Fruit fly (Drosophila melanogaster) whole organism, pupa: ENCODE data around the gene Swt1.
A peak's percentile ranks its signal among the peaks of the same experiment; 100 is the strongest.

Experiments used
- CG10348 ChIP-seq: fragments of 200-800 bp; sonication (Bioruptor generic); IDR thresholded peaks from 2 replicates; pipeline ENCODE4 v1.3.6; 2022; ENCODE audit warnings: missing biosample characterization, missing genetic modification characterization
- CG12605 ChIP-seq: fragments of 200-800 bp; sonication (Bioruptor generic); IDR thresholded peaks from 2 replicates; pipeline ENCODE4 v1.3.6; 2022; ENCODE audit warnings: missing biosample characterization, missing genetic modification characterization
- CG13204 ChIP-seq: fragments of 200-800 bp; sonication (Bioruptor generic); optimal IDR thresholded peaks from 2 replicates; lab custom pipeline; 2018; ENCODE audit warnings: missing biosample characterization, mild to moderate bottlenecking, missing genetic modification characterization, moderate library complexity
- CG14655 ChIP-seq: fragments of 200-800 bp; sonication (Bioruptor generic); optimal IDR thresholded peaks from 3 replicates; lab custom pipeline; 2017; ENCODE audit warnings: mild to moderate bottlenecking, missing biosample characterization, missing genetic modification reagents, missing genetic modification characterization
- CG15710 ChIP-seq: fragments of 200-800 bp; sonication (Bioruptor generic); optimal IDR thresholded peaks from 2 replicates; lab custom pipeline; 2018; ENCODE audit warnings: missing biosample characterization, mild to moderate bottlenecking, missing genetic modification characterization, moderate library complexity
- CG17806 ChIP-seq: fragments of 200-800 bp; sonication (Bioruptor generic); optimal IDR thresholded peaks from 2 replicates; lab custom pipeline; 2018; ENCODE audit warnings: missing biosample characterization, mild to moderate bottlenecking, missing genetic modification characterization, moderate library complexity
- CG32121 ChIP-seq: fragments of 200-800 bp; sonication (Bioruptor generic); IDR thresholded peaks from 2 replicates; pipeline ENCODE4 v1.3.6; 2022; ENCODE audit warnings: missing biosample characterization, missing genetic modification characterization
- CG34367 ChIP-seq: fragments of 200-800 bp; sonication (Bioruptor generic); optimal IDR thresholded peaks from 2 replicates; lab custom pipeline; 2018; ENCODE audit warnings: missing biosample characterization, mild to moderate bottlenecking, missing genetic modification characterization
- CG4496 ChIP-seq: fragments of 200-800 bp; sonication (Bioruptor generic); IDR thresholded peaks from 3 replicates; pipeline ENCODE4 v1.3.6; 2022; ENCODE audit warnings: missing biosample characterization, missing genetic modification characterization
- CG8159 ChIP-seq: fragments of 200-800 bp; sonication (Bioruptor generic); optimal IDR thresholded peaks from 3 replicates; lab custom pipeline; 2018; ENCODE audit warnings: missing biosample characterization, mild to moderate bottlenecking, missing genetic modification characterization, moderate library complexity
- CG8301 ChIP-seq: fragments of 200-800 bp; sonication (Bioruptor generic); optimal IDR thresholded peaks from 2 replicates; lab custom pipeline; 2018; ENCODE audit warnings: missing biosample characterization, mild to moderate bottlenecking, missing genetic modification characterization
- CG9948 ChIP-seq: fragments of 200-800 bp; sonication (Bioruptor generic); optimal IDR thresholded peaks from 2 replicates; lab custom pipeline; 2018; ENCODE audit warnings: missing biosample characterization, mild to moderate bottlenecking, missing genetic modification characterization, moderate library complexity
- D1 ChIP-seq: fragments of 200-800 bp; sonication (Bioruptor generic); optimal IDR thresholded peaks from 2 replicates; lab custom pipeline; 2018; ENCODE audit warnings: missing biosample characterization, mild to moderate bottlenecking, missing genetic modification characterization, moderate library complexity
- EcR ChIP-seq: fragments of 200-800 bp; sonication (Bioruptor generic); optimal IDR thresholded peaks from 3 replicates; lab custom pipeline; 2019; ENCODE audit warnings: missing biosample characterization, missing genetic modification characterization, mild to moderate bottlenecking, moderate library complexity, missing genetic modification reagents
- Ets98B ChIP-seq: fragments of 200-800 bp; sonication (Bioruptor generic); IDR thresholded peaks from 2 replicates; pipeline ENCODE4 v1.3.6; 2022; ENCODE audit warnings: missing biosample characterization, missing genetic modification characterization
- Pif1A ChIP-seq: fragments of 200-800 bp; sonication (Bioruptor generic); optimal IDR thresholded peaks from 3 replicates; lab custom pipeline; 2016; ENCODE audit warnings: missing biosample characterization, missing genetic modification characterization
- Pif1B ChIP-seq: fragments of 200-800 bp; sonication (Bioruptor generic); optimal IDR thresholded peaks from 3 replicates; lab custom pipeline; 2016; ENCODE audit warnings: missing biosample characterization, missing genetic modification characterization
- Snoo ChIP-seq: fragments of 200-800 bp; sonication (Bioruptor generic); optimal IDR thresholded peaks from 3 replicates; lab custom pipeline; 2017; ENCODE audit warnings: missing biosample characterization, mild to moderate bottlenecking, missing genetic modification characterization, inconsistent platforms
- fd96Ca ChIP-seq: fragments of 200-800 bp; sonication (Bioruptor generic); IDR thresholded peaks from 3 replicates; pipeline ENCODE4 v1.3.6; 2022; ENCODE audit warnings: missing biosample characterization, missing genetic modification characterization
- gl ChIP-seq: fragments of 200-800 bp; sonication (Bioruptor generic); optimal IDR thresholded peaks from 2 replicates; lab custom pipeline; 2018; ENCODE audit warnings: missing biosample characterization, mild to moderate bottlenecking, missing genetic modification characterization
- rn ChIP-seq: fragments of 200-800 bp; sonication (Bioruptor generic); IDR thresholded peaks from 2 replicates; pipeline ENCODE4 v1.3.6; 2022; ENCODE audit warnings: missing biosample characterization, missing genetic modification characterization

Gene Swt1

DNA sequence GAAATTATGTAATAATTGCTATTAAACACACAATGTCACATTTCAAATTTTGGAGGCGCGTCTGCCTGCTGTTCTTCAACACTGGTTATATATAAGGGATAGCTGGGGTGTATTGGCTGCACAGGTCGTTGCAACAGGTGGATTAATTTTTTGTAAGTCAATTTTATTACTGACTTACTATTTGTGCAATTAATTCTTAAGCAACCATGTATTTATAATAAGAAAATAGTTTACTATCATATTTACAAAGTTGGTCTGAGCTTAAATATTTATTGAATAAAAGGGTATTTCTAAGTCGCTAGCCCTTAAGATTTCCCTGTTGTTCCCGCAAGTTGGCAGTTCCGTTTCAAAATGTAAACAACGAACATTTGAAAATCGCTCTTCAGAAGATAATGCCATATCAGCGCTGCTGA, 2.5 kb upstream of the Swt1 start, which contains the start of gene RhoGAP16F:
RhoGAP16F (plus strand) TSS at position 336 of the 413 bp plus-strand sequence.
- peak; percentile 77 for TF ChIP-seq CG8301
- TF ChIP-seq Ets98B (GFP tag; lab: Robert Waterston, UW), result peak; percentile 66
- TF ChIP-seq D1 (tag; lab: Kevin White, UChicago), result no peak
- TF ChIP-seq CG34367, result peak; percentile 72
- TF ChIP-seq CG32121, result peak; percentile 77
- TF ChIP-seq Pif1A (GFP tag; lab: Kevin White, UChicago), result peak; percentile 76
- peak; percentile 77 for TF ChIP-seq Snoo (tag; lab: Kevin White, UChicago)
- peak; percentile 70 for TF ChIP-seq CG17806 (tag; lab: Kevin White, UChicago)
- TF ChIP-seq fd96Ca, result peak; percentile 70
- peak; percentile 76 for TF ChIP-seq CG4496 (GFP tag; lab: Robert Waterston, UW)
- no peak for TF ChIP-seq CG13204 (GFP tag; lab: Kevin White, UChicago)
- TF ChIP-seq rn (GFP tag; lab: Robert Waterston, UW), result no peak
- peak; percentile 77 for TF ChIP-seq CG15710
- peak; percentile 61 for TF ChIP-seq Pif1B (GFP tag; lab: Kevin White, UChicago)
- peak; percentile 13 for TF ChIP-seq gl
- peak; percentile 78 for TF ChIP-seq CG8159 (tag; lab: Kevin White, UChicago)
- TF ChIP-seq CG12605, result peak; percentile 77
- peak; percentile 74 for TF ChIP-seq CG14655 (GFP tag; lab: Kevin White, UChicago)
- TF ChIP-seq CG10348, result no peak
- peak; percentile 66 for TF ChIP-seq CG9948 (tag; lab: Kevin White, UChicago)

DNA sequence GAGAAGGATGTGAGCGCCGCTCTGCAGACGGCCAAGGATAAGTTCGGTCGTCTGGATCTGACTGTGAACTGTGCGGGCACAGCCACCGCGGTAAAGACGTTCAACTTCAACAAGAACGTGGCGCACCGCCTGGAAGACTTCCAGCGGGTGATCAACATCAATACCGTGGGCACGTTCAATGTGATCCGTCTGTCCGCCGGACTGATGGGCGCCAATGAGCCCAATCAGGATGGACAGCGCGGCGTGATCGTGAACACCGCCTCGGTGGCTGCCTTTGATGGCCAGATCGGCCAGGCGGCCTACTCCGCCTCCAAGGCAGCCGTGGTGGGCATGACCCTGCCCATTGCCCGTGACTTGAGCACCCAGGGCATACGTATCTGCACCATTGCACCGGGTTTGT, 1.8 kb upstream of the Swt1 start:
- TF ChIP-seq CG17806 (tag; lab: Kevin White, UChicago) (no peak), CG15710 (no peak), EcR (no peak), Pif1A (GFP tag; lab: Kevin White, UChicago) (no peak), CG34367 (no peak), D1 (tag; lab: Kevin White, UChicago) (no peak), fd96Ca (no peak), CG12605 (no peak)

DNA sequence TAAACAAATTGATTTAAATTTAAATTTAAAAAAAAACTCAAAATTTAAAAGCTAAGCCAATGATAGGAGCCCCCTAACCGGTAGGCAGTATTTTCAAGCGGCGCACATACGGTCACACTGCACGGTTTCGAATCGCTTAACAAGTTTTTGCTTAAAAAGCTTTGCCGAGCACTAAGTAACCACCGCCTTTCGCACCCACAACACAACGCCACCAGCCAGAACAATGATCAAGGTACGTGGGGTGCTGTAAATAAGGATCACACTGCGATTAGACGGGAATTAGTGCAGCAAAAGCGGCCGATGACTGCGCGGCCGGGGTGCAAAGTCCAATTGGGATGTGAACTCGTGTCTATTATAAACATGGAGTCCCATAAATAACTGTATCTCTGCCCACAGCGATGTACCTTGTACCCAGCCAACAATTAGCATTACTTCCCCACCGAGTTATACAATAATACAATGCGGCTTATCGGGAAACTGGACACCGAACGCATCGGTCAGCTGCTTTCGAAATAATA, 909 bp upstream of the Swt1 start, which contains the start of gene scu:
scu (plus strand) TSS at position 101 of the 518 bp plus-strand sequence.
- peak; percentile 73 for TF ChIP-seq CG34367
- TF ChIP-seq CG8159 (tag; lab: Kevin White, UChicago), result peak; percentile 59
- TF ChIP-seq D1 (tag; lab: Kevin White, UChicago), result no peak
- peak; percentile 29 for TF ChIP-seq CG9948 (tag; lab: Kevin White, UChicago)
- peak; percentile 37 for TF ChIP-seq CG15710
- peak; percentile 83 for TF ChIP-seq CG13204 (GFP tag; lab: Kevin White, UChicago)
- TF ChIP-seq Pif1A (GFP tag; lab: Kevin White, UChicago), result peak; percentile 79
- peak; percentile 83 for TF ChIP-seq Pif1B (GFP tag; lab: Kevin White, UChicago)
- TF ChIP-seq CG14655 (GFP tag; lab: Kevin White, UChicago), result peak; percentile 79
- TF ChIP-seq CG12605, result peak; percentile 81; the same call in 1 of the 2 replicates
- peak; percentile 52; the same call in 1 of the 2 replicates for TF ChIP-seq CG32121
- peak; percentile 58 for TF ChIP-seq Snoo (tag; lab: Kevin White, UChicago)
- TF ChIP-seq Ets98B (GFP tag; lab: Robert Waterston, UW), result peak; percentile 67
- TF ChIP-seq EcR, result peak; percentile 42
- TF ChIP-seq CG4496 (GFP tag; lab: Robert Waterston, UW), result peak; percentile 79
- TF ChIP-seq gl, result peak; percentile 95
- TF ChIP-seq CG17806 (tag; lab: Kevin White, UChicago), result peak; percentile 50
- no peak for TF ChIP-seq rn (GFP tag; lab: Robert Waterston, UW)
- peak; percentile 55; the same call in 1 of the 3 replicates for TF ChIP-seq fd96Ca
- TF ChIP-seq CG10348, result no peak
- TF ChIP-seq CG8301, result peak; percentile 70

DNA sequence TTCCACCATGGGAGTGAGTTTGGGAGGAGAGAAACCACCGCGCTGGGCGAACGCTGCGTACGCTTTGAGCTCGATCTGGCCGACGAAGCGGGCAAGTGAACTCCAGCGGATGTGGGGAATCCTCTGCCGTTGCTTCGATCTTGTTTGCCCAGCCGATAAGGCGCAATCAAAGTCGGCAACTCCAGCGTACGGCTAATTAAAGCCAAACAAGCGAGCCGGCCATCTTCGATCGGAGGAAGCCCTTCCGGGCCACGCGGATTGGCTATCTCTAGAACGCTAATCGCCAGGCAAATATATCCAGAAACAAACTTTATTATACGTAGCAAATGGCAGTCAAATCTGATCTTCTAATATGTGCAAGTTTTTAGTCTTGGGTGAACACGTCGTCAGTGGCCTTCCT, 1.9 kb downstream of the Swt1 start, which contains the start of gene CG7536:
CG7536 (minus strand) TSS at position 101 of the 400 bp plus-strand sequence.
- TF ChIP-seq CG10348, result no peak
- no peak for TF ChIP-seq Ets98B (GFP tag; lab: Robert Waterston, UW)
- TF ChIP-seq CG34367, result no peak
- no peak for TF ChIP-seq CG8301
- TF ChIP-seq CG4496 (GFP tag; lab: Robert Waterston, UW), result no peak
- TF ChIP-seq CG12605, result no peak
- TF ChIP-seq Snoo (tag; lab: Kevin White, UChicago), result no peak
- TF ChIP-seq rn (GFP tag; lab: Robert Waterston, UW), result no peak
- TF ChIP-seq EcR, result no peak

DNA sequence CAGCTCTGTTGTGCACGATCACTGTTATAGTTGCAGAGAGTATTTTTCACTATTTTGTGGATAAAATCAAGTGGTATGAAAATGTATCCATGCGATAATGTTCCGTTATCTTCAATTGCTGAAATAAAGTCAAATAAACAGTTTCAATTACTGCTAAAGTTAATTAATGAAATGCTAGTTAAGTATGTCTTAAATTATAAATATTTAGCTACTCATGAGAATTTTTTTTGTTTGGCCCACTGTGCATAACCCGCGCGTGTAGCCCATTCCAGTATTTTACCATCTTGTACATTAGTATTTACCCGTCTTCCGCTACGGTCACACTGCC, 4.9 kb downstream of the Swt1 start, which contains the start of gene Ada3:
Ada3 (plus strand) TSS at position 292 of the 328 bp plus-strand sequence.
- peak; percentile 18 for TF ChIP-seq CG13204 (GFP tag; lab: Kevin White, UChicago)
- 0 out of 2 replicates have a peak, but pooled peaks have one; percentile 22 for TF ChIP-seq CG12605
- peak; percentile 59; the same call in 2 of the 3 replicates for TF ChIP-seq fd96Ca
- no peak for TF ChIP-seq D1 (tag; lab: Kevin White, UChicago)
- peak; percentile 30; the same call in 1 of the 2 replicates for TF ChIP-seq rn (GFP tag; lab: Robert Waterston, UW)
- TF ChIP-seq CG8159 (tag; lab: Kevin White, UChicago), result peak; percentile 72
- peak; percentile 62 for TF ChIP-seq Pif1A (GFP tag; lab: Kevin White, UChicago)
- TF ChIP-seq CG14655 (GFP tag; lab: Kevin White, UChicago), result peak; percentile 73
- TF ChIP-seq CG34367, result peak; percentile 48
- TF ChIP-seq CG32121, result 0 out of 2 replicates have a peak, but pooled peaks have one; percentile 27
- TF ChIP-seq CG15710, result peak; percentile 74
- no peak for TF ChIP-seq CG10348
- TF ChIP-seq EcR, result no peak
- peak; percentile 60 for TF ChIP-seq CG8301
- TF ChIP-seq CG9948 (tag; lab: Kevin White, UChicago), result peak; percentile 71
- TF ChIP-seq Pif1B (GFP tag; lab: Kevin White, UChicago), result peak; percentile 36
- TF ChIP-seq Ets98B (GFP tag; lab: Robert Waterston, UW), result peak; percentile 66
- peak; percentile 57 for TF ChIP-seq CG17806 (tag; lab: Kevin White, UChicago)
- no peak for TF ChIP-seq gl
- peak; percentile 70 for TF ChIP-seq Snoo (tag; lab: Kevin White, UChicago)
- TF ChIP-seq CG4496 (GFP tag; lab: Robert Waterston, UW), result peak; percentile 77
